Fruit fly (Drosophila melanogaster) whole organism, embryonic: Measurements from ENCODE around the gene mRpL51.

Experiments
- Atf6 ChIP-seq: fragments of 200-800 bp; sonication (Bioruptor generic); IDR thresholded peaks from 2 replicates; pipeline ENCODE4 v1.3.6; 2022; ENCODE audit warnings: missing biosample characterization, missing genetic modification characterization
- CG12391 ChIP-seq: fragments of 200-800 bp; sonication (Bioruptor generic); optimal IDR thresholded peaks from 3 replicates; lab custom pipeline; 2018; ENCODE audit warnings: missing biosample characterization, mild to moderate bottlenecking, missing genetic modification characterization, moderate library complexity
- CG1602 ChIP-seq: fragments of 200-800 bp; sonication (Bioruptor generic); optimal IDR thresholded peaks from 3 replicates; lab custom pipeline; 2016; ENCODE audit warnings: missing biosample characterization, missing genetic modification characterization
- CG1792 ChIP-seq: fragments of 200-800 bp; sonication (Bioruptor generic); optimal IDR thresholded peaks from 2 replicates; lab custom pipeline; 2016; ENCODE audit warnings: missing biosample characterization, missing genetic modification characterization
- CG2712 ChIP-seq: fragments of 200-800 bp; optimal IDR thresholded peaks from 3 replicates; lab custom pipeline; 2019; ENCODE audit warnings: missing biosample characterization, mild to moderate bottlenecking, missing genetic modification characterization, moderate library complexity
- CG4617 ChIP-seq: fragments of 200-800 bp; sonication (Bioruptor generic); optimal IDR thresholded peaks from 3 replicates; lab custom pipeline; 2016; ENCODE audit warnings: missing biosample characterization, missing genetic modification characterization, borderline replicate concordance
- CG5245 ChIP-seq: fragments of 200-800 bp; sonication (Bioruptor generic); optimal IDR thresholded peaks from 3 replicates; lab custom pipeline; 2016; ENCODE audit warnings: missing biosample characterization, missing genetic modification characterization
- CG7357 ChIP-seq: fragments of 200-800 bp; sonication (Bioruptor generic); IDR thresholded peaks from 3 replicates; pipeline ENCODE4 v1.3.6; 2022; ENCODE audit warnings: missing biosample characterization, missing genetic modification characterization
- CG7839 ChIP-seq: fragments of 200-800 bp; sonication (Bioruptor generic); optimal IDR thresholded peaks from 3 replicates; lab custom pipeline; 2018; ENCODE audit warnings: missing biosample characterization, mild to moderate bottlenecking, missing genetic modification characterization, moderate library complexity
- CG8089 ChIP-seq: fragments of 200-800 bp; sonication (Bioruptor generic); optimal IDR thresholded peaks from 3 replicates; lab custom pipeline; 2016; ENCODE audit warnings: missing biosample characterization, missing genetic modification characterization
- CG8359 ChIP-seq: fragments of 200-800 bp; sonication (Bioruptor generic); optimal IDR thresholded peaks from 2 replicates; lab custom pipeline; 2017; ENCODE audit warnings: missing biosample characterization, mild to moderate bottlenecking, missing genetic modification characterization, borderline replicate concordance
- CG8388 ChIP-seq: fragments of 200-800 bp; sonication (Bioruptor generic); optimal IDR thresholded peaks from 2 replicates; lab custom pipeline; 2019; ENCODE audit warnings: missing biosample characterization, mild to moderate bottlenecking, missing genetic modification characterization, moderate library complexity
- CG8478 ChIP-seq: fragments of >200 bp; optimal IDR thresholded peaks from 2 replicates; lab custom pipeline; 2018
- CG8765 ChIP-seq: fragments of 200-800 bp; sonication (Bioruptor generic); IDR thresholded peaks from 2 replicates; pipeline ENCODE4 v1.3.6; 2022; ENCODE audit warnings: missing biosample characterization, missing genetic modification characterization
- CG8944 ChIP-seq: fragments of 200-800 bp; sonication (Bioruptor generic); optimal IDR thresholded peaks from 3 replicates; lab custom pipeline; 2016; ENCODE audit warnings: missing biosample characterization, missing genetic modification characterization
- CG9215 ChIP-seq: fragments of 200-800 bp; sonication (Bioruptor generic); IDR thresholded peaks from 2 replicates; pipeline ENCODE4 v1.3.6; 2022; ENCODE audit warnings: missing biosample characterization, missing genetic modification characterization
- CG9817 ChIP-seq: fragments of 200-800 bp; sonication (Bioruptor generic); optimal IDR thresholded peaks from 2 replicates; lab custom pipeline; 2018; ENCODE audit warnings: missing biosample characterization, mild to moderate bottlenecking, missing genetic modification characterization, moderate library complexity
- Fer3 ChIP-seq: fragments of 200-800 bp; sonication (Bioruptor generic); optimal IDR thresholded peaks from 2 replicates; lab custom pipeline; 2018; ENCODE audit warnings: missing biosample characterization, mild to moderate bottlenecking, missing genetic modification characterization, moderate library complexity
- Jarid2 ChIP-seq: fragments of 200-800 bp; sonication (Bioruptor generic); optimal IDR thresholded peaks from 3 replicates; lab custom pipeline; 2017; ENCODE audit warnings: mild to moderate bottlenecking, missing biosample characterization, missing genetic modification reagents, missing genetic modification characterization
- Lhr ChIP-seq: fragments of 200-800 bp; sonication (Bioruptor generic); optimal IDR thresholded peaks from 3 replicates; lab custom pipeline; 2017; ENCODE audit warnings: mild to moderate bottlenecking, missing biosample characterization, missing genetic modification reagents, missing genetic modification characterization
- Mrtf ChIP-seq: fragments of 200-800 bp; sonication (Bioruptor generic); IDR thresholded peaks from 3 replicates; pipeline ENCODE4 v1.3.6; 2022; ENCODE audit warnings: missing biosample characterization, missing genetic modification characterization
- Nf-YA ChIP-seq: fragments of 200-800 bp; sonication (Bioruptor generic); IDR thresholded peaks from 2 replicates; pipeline ENCODE4 v1.3.6; 2022; ENCODE audit warnings: missing biosample characterization, missing genetic modification characterization
- Opbp ChIP-seq: fragments of 200-800 bp; sonication (Bioruptor generic); IDR thresholded peaks from 3 replicates; pipeline ENCODE4 v1.3.6; 2022; ENCODE audit warnings: missing biosample characterization, missing genetic modification characterization; ENCODE audit not compliant: partially characterized antibody
- Rfx ChIP-seq: fragments of 200-800 bp; sonication (Bioruptor generic); IDR thresholded peaks from 2 replicates; pipeline ENCODE4 v1.3.6; 2022; ENCODE audit warnings: missing biosample characterization, missing genetic modification characterization
- Sin3A ChIP-seq: fragments of >200 bp; optimal IDR thresholded peaks from 2 replicates; lab custom pipeline; 2018
- Sox102F ChIP-seq: fragments of 200-800 bp; sonication (Bioruptor generic); optimal IDR thresholded peaks from 2 replicates; lab custom pipeline; 2018; ENCODE audit warnings: missing biosample characterization, mild to moderate bottlenecking, missing genetic modification characterization, moderate library complexity
- Sry-δ ChIP-seq: fragments of 200-800 bp; sonication (Bioruptor generic); optimal IDR thresholded peaks from 2 replicates; lab custom pipeline; 2016; ENCODE audit warnings: missing biosample characterization, missing genetic modification characterization
- Trl ChIP-seq, 3 experiments: fragments of >200 bp in 2 of 3; fragments of 200-800 bp in 1 of 3; sonication (Bioruptor generic) in 1 of 3; optimal IDR thresholded peaks; 2 replicates in 1 of 3; 3 replicates in 2 of 3; lab custom pipeline; 2016 to 2017; ENCODE audit warnings: missing biosample characterization in 1 of 3, missing genetic modification characterization in 1 of 3
- Vsx1 ChIP-seq: fragments of 200-800 bp; sonication (Bioruptor generic); optimal IDR thresholded peaks from 2 replicates; lab custom pipeline; 2017; ENCODE audit warnings: missing biosample characterization, mild to moderate bottlenecking, missing genetic modification characterization, missing genetic modification reagents
- Xbp1 ChIP-seq: fragments of 200-800 bp; sonication (Bioruptor generic); optimal IDR thresholded peaks from 3 replicates; lab custom pipeline; 2016; ENCODE audit warnings: missing biosample characterization, mild to moderate bottlenecking, missing genetic modification characterization
- caup ChIP-seq: fragments of 200-800 bp; sonication (Bioruptor generic); optimal IDR thresholded peaks from 3 replicates; lab custom pipeline; 2017; ENCODE audit warnings: missing biosample characterization, mild to moderate bottlenecking, missing genetic modification characterization, moderate library complexity; ENCODE audit not compliant: severe bottlenecking
- chif ChIP-seq, 2 experiments: fragments of 200-800 bp; sonication (Bioruptor generic); optimal IDR thresholded peaks; 3 replicates each; lab custom pipeline; 2016; ENCODE audit warnings: missing biosample characterization in 2 of 2, missing genetic modification characterization in 2 of 2
- chm ChIP-seq: fragments of 200-800 bp; sonication (Bioruptor generic); IDR thresholded peaks from 2 replicates; pipeline ENCODE4 v1.3.6; 2022; ENCODE audit warnings: missing biosample characterization, missing genetic modification characterization
- dysf ChIP-seq: fragments of 200-800 bp; sonication (Bioruptor generic); IDR thresholded peaks from 3 replicates; pipeline ENCODE4 v1.3.6; 2022; ENCODE audit warnings: missing biosample characterization, missing genetic modification characterization
- en ChIP-seq: fragments of 200-800 bp; sonication (Bioruptor generic); optimal IDR thresholded peaks from 2 replicates; lab custom pipeline; 2016; ENCODE audit warnings: missing biosample characterization, missing genetic modification characterization
- fu2 ChIP-seq: fragments of 200-800 bp; sonication (Bioruptor generic); optimal IDR thresholded peaks from 2 replicates; lab custom pipeline; 2016; ENCODE audit warnings: missing biosample characterization, missing genetic modification characterization
- gem ChIP-seq: fragments of 200-800 bp; sonication (Bioruptor generic); optimal IDR thresholded peaks from 2 replicates; lab custom pipeline; 2019; ENCODE audit warnings: missing biosample characterization, mild to moderate bottlenecking, missing genetic modification characterization, moderate library complexity
- kah ChIP-seq: fragments of 200-800 bp; sonication (Bioruptor generic); optimal IDR thresholded peaks from 2 replicates; lab custom pipeline; 2018; ENCODE audit warnings: missing biosample characterization, mild to moderate bottlenecking, missing genetic modification characterization
- lilli ChIP-seq: fragments of 200-800 bp; sonication (Bioruptor generic); optimal IDR thresholded peaks from 3 replicates; lab custom pipeline; 2016; ENCODE audit warnings: missing biosample characterization, missing genetic modification characterization
- lmd ChIP-seq: fragments of 200-800 bp; sonication (Bioruptor generic); IDR thresholded peaks from 2 replicates; pipeline ENCODE4 v1.3.6; 2022; ENCODE audit warnings: missing biosample characterization, missing genetic modification characterization
- prd ChIP-seq, 3 experiments: fragments of >200 bp in 2 of 3; fragments of 200-800 bp in 1 of 3; sonication (Bioruptor generic) in 1 of 3; optimal IDR thresholded peaks in 2 of 3; IDR thresholded peaks in 1 of 3; 2 replicates in 2 of 3; 3 replicates in 1 of 3; pipeline versions ENCODE4 v1.3.6 to Lab custom; 2017 to 2022; ENCODE audit warnings: missing biosample characterization in 1 of 3, missing genetic modification characterization in 1 of 3
- rib ChIP-seq: fragments of 200-800 bp; sonication (Bioruptor generic); IDR thresholded peaks from 2 replicates; pipeline ENCODE4 v1.3.6; 2022; ENCODE audit warnings: missing biosample characterization, missing genetic modification characterization
- run ChIP-seq: fragments of 200-800 bp; sonication (Bioruptor generic); optimal IDR thresholded peaks from 3 replicates; lab custom pipeline; 2018; ENCODE audit warnings: missing biosample characterization, mild to moderate bottlenecking, missing genetic modification characterization
- scrt ChIP-seq: fragments of 200-800 bp; sonication (Bioruptor generic); optimal IDR thresholded peaks from 2 replicates; lab custom pipeline; 2018; ENCODE audit warnings: missing biosample characterization, mild to moderate bottlenecking, missing genetic modification characterization, moderate library complexity
- seq ChIP-seq: fragments of 200-800 bp; sonication (Bioruptor generic); IDR thresholded peaks from 2 replicates; pipeline ENCODE4 v1.3.6; 2022; ENCODE audit warnings: missing biosample characterization, missing genetic modification characterization
- sna ChIP-seq: fragments of 200-800 bp; sonication (Bioruptor generic); IDR thresholded peaks from 2 replicates; pipeline ENCODE4 v1.3.6; 2022; ENCODE audit warnings: missing biosample characterization, missing genetic modification characterization; ENCODE audit not compliant: partially characterized antibody
- ssp ChIP-seq: fragments of 200-800 bp; sonication (Bioruptor generic); IDR thresholded peaks from 2 replicates; pipeline ENCODE4 v1.3.6; 2022; ENCODE audit warnings: missing biosample characterization, missing genetic modification characterization
- stc ChIP-seq: fragments of 200-800 bp; sonication (Bioruptor generic); IDR thresholded peaks from 2 replicates; pipeline ENCODE4 v1.3.6; 2022; ENCODE audit warnings: missing biosample characterization, missing genetic modification characterization
- yki ChIP-seq: fragments of >200 bp; optimal IDR thresholded peaks from 3 replicates; lab custom pipeline; 2018
- zen ChIP-seq: fragments of 200-800 bp; sonication (Bioruptor generic); optimal IDR thresholded peaks from 3 replicates; lab custom pipeline; 2018; ENCODE audit warnings: missing biosample characterization, mild to moderate bottlenecking, missing genetic modification characterization, moderate library complexity

mRpL51 gene

DNA sequence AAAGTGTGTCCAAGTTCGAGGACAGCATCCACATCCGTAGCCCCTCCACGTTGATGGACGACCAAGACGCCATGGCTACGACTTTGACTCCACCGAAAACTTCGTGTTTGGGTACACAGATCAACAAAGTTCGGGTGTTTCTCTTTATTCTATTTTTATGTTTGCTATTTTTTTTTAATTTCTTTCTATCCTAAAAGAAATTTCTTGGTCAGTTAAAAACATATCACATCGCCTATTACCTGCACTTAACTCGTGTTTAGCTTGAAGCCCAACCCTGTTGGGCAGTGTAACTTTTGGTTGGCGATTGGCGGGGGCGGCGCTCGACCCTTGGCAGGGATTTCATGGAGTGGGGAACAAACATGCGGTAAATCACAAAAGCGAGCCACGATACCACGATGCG, 43.7 kb downstream of the mRpL51 start (continued):
- TF ChIP-seq CG9215 (GFP tag; lab: Robert Waterston, UW) (peak; percentile 51; the same call in 1 of the 2 replicates), Trl (optimal IDR thresholded peaks at IDR 0.05; lab: Kevin White, UChicago) (no peak), Trl (GFP tag; optimal IDR thresholded peaks at IDR 0.05; lab: Kevin White, UChicago) (no peak), lmd (GFP tag; lab: Robert Waterston, UW) (peak; percentile 60; the same call in 1 of the 2 replicates), seq (GFP tag; lab: Robert Waterston, UW) (0 out of 2 replicates have a peak, but pooled peaks have one; percentile 59), CG8388 (GFP tag; lab: Kevin White, UChicago) (peak; percentile 46), caup (GFP tag; lab: Kevin White, UChicago) (no peak), Mrtf (GFP tag; lab: Robert Waterston, UW) (0 out of 3 replicates have a peak, but pooled peaks have one; percentile 46), en (GFP tag; lab: Kevin White, UChicago) (no peak), CG2712 (tag; lab: Kevin White, UChicago) (peak; percentile 71), gem (tag; lab: Kevin White, UChicago) (peak; percentile 66), CG7839 (tag; lab: Kevin White, UChicago) (peak; percentile 65), Opbp (no peak), zen (tag; lab: Kevin White, UChicago) (peak; percentile 6), yki (lab: Kevin White, UChicago) (no peak), CG5245 (GFP tag; lab: Kevin White, UChicago) (no peak), run (tag; lab: Kevin White, UChicago) (peak; percentile 15), prd (optimal IDR thresholded peaks at IDR 0.05; lab: Kevin White, UChicago) (no peak), prd (GFP tag; IDR thresholded peaks at IDR 0.05; lab: Robert Waterston, UW) (peak; percentile 77), CG1602 (GFP tag; lab: Kevin White, UChicago) (peak; percentile 5), Fer3 (peak; percentile 53), Atf6 (GFP tag; lab: Robert Waterston, UW) (peak; percentile 55), dysf (GFP tag; lab: Robert Waterston, UW) (peak; percentile 73), Rfx (GFP tag; lab: Robert Waterston, UW) (peak; percentile 61), chm (GFP tag; lab: Robert Waterston, UW) (peak; percentile 54; the same call in 1 of the 2 replicates), CG4617 (GFP tag; lab: Kevin White, UChicago) (no peak), kah (GFP tag; lab: Kevin White, UChicago) (no peak), sna (GFP tag; lab: Robert Waterston, UW) (no peak), Jarid2 (GFP tag; lab: Kevin White, UChicago) (no peak), CG12391 (tag; lab: Kevin White, UChicago) (peak; percentile 45), Vsx1 (GFP tag; lab: Kevin White, UChicago) (no peak), CG8359 (GFP tag; lab: Kevin White, UChicago) (peak; percentile 40), CG7357 (peak; percentile 57; the same call in 2 of the 3 replicates), rib (no peak), lilli (peak; percentile 33), fu2 (GFP tag; lab: Kevin White, UChicago) (peak; percentile 24), CG8944 (no peak), Nf-YA (no peak), Sox102F (GFP tag; lab: Kevin White, UChicago) (peak; percentile 50), scrt (peak; percentile 34), Xbp1 (GFP tag; lab: Kevin White, UChicago) (peak; percentile 57), Sry-δ (no peak), CG8765 (peak; percentile 37; the same call in 1 of the 2 replicates), CG8089 (GFP tag; lab: Kevin White, UChicago) (no peak), CG1792 (GFP tag; lab: Kevin White, UChicago) (peak; percentile 21), ssp (GFP tag; lab: Robert Waterston, UW) (peak; percentile 45; the same call in 1 of the 2 replicates), chif (GFP tag; optimal IDR thresholded peaks at IDR 0.05; lab: Kevin White, UChicago) (peak in 1 of 2 experiments; percentile 24), CG9817 (tag; lab: Kevin White, UChicago) (peak; percentile 7), CG8478 (lab: Kevin White, UChicago) (no peak), Lhr (GFP tag; lab: Kevin White, UChicago) (no peak), stc (GFP tag; lab: Robert Waterston, UW) (peak; percentile 72), Sin3A (lab: Kevin White, UChicago) (no peak)
